Fruit fly (Drosophila melanogaster): ENCODE results near the gene lmgB.

The lmgB gene

dm6 chr2L:8528318-8528717, at the start of gene lmgB, which contains the start of gene lmgA (continued):
- TF ChIP-seq CG18476 (GFP tag; optimal IDR thresholded peaks at IDR 0.05) (peak; percentile 20), salm (tag; optimal IDR thresholded peaks at IDR 0.05) (no peak), CG5953 (GFP tag; IDR thresholded peaks at IDR 0.05) (no peak), CG18764 (GFP tag; optimal IDR thresholded peaks at IDR 0.05) (peak; percentile 21), slbo (GFP tag; IDR thresholded peaks at IDR 0.05) (peak; percentile 76), jing (GFP tag; optimal IDR thresholded peaks at IDR 0.05) (no peak), CTCF (GFP tag; optimal IDR thresholded peaks at IDR 0.05) (peak; percentile 22), CG12659 (GFP tag; optimal IDR thresholded peaks at IDR 0.05) (peak; percentile 66)

- TF ChIP-seq CG14860 (GFP tag; IDR thresholded peaks at IDR 0.05; ENCODE audit: partially characterized antibody) (no peak), nerfin-1 (tag; optimal IDR thresholded peaks at IDR 0.05) (peak; percentile 27), CG31388 (GFP tag; optimal IDR thresholded peaks at IDR 0.05) (no peak), en (GFP tag; optimal IDR thresholded peaks at IDR 0.05) (no peak), crol (GFP tag; IDR thresholded peaks at IDR 0.05) (peak; percentile 41; the same call in 1 of the 2 replicates), CG33557 (GFP tag; optimal IDR thresholded peaks at IDR 0.05) (peak; percentile 18), Ets65A (GFP tag) (peak; percentile 22), CG8924 (tag; optimal IDR thresholded peaks at IDR 0.05) (peak; percentile 17), ac (GFP tag; optimal IDR thresholded peaks at IDR 0.05) (peak; percentile 30), ab (GFP tag; optimal IDR thresholded peaks at IDR 0.05) (no peak), CG2199 (GFP tag; IDR thresholded peaks at IDR 0.05) (0 out of 3 replicates have a peak, but pooled peaks have one; percentile 35), pros (GFP tag; optimal IDR thresholded peaks at IDR 0.05) (peak; percentile 74), HLH54F (GFP tag; optimal IDR thresholded peaks at IDR 0.05) (no peak), NC2β (GFP tag; optimal IDR thresholded peaks at IDR 0.05) (no peak), Asciz (GFP tag; optimal IDR thresholded peaks at IDR 0.05) (peak; percentile 26), hb (GFP tag; IDR thresholded peaks at IDR 0.05; ENCODE audit: partially characterized antibody) (no peak), CG2202 (tag; optimal IDR thresholded peaks at IDR 0.05) (peak; percentile 22), CG8089 (GFP tag; optimal IDR thresholded peaks at IDR 0.05) (no peak), caup (GFP tag; optimal IDR thresholded peaks at IDR 0.05; ENCODE audit: severe bottlenecking) (no peak), sug (tag; optimal IDR thresholded peaks at IDR 0.05) (no peak), peb (GFP tag; IDR thresholded peaks at IDR 0.05) (no peak), ind (GFP tag; optimal IDR thresholded peaks at IDR 0.05) (no peak), Kr (GFP tag; optimal IDR thresholded peaks at IDR 0.05) (peak; percentile 28), vvl (GFP tag; IDR thresholded peaks at IDR 0.05) (peak; percentile 14; the same call in 1 of the 2 replicates), tll (GFP tag; optimal IDR thresholded peaks at IDR 0.05) (peak in 1 of 2 experiments; percentile 15), ranshi (GFP tag; IDR thresholded peaks at IDR 0.05) (no peak), Drgx (GFP tag; IDR thresholded peaks at IDR 0.05) (0 out of 2 replicates have a peak, but pooled peaks have one; percentile 13), CG8281 (tag; optimal IDR thresholded peaks at IDR 0.05) (peak; percentile 99), CG1603 (tag; optimal IDR thresholded peaks at IDR 0.05) (peak; percentile 18), CG6689 (GFP tag; IDR thresholded peaks at IDR 0.05) (no peak), CG15696 (tag; optimal IDR thresholded peaks at IDR 0.05) (peak; percentile 42), CG17186 (GFP tag; optimal IDR thresholded peaks at IDR 0.05) (no peak), HLHmδ (GFP tag; optimal IDR thresholded peaks at IDR 0.05) (peak; percentile 56), CG11456 (GFP tag; IDR thresholded peaks at IDR 0.05) (no peak), zfh1 (GFP tag; IDR thresholded peaks at IDR 0.05) (no peak), z (GFP tag; IDR thresholded peaks at IDR 0.05) (0 out of 3 replicates have a peak, but pooled peaks have one; percentile 33), CG17359 (tag; optimal IDR thresholded peaks at IDR 0.05) (no peak), cg (GFP tag; optimal IDR thresholded peaks at IDR 0.05) (peak; percentile 2), Med (GFP tag) (peak; percentile 29), chm (GFP tag; IDR thresholded peaks at IDR 0.05) (no peak; the same call in 1 of the 2 replicates), CG16863 (GFP tag; optimal IDR thresholded peaks at IDR 0.05) (no peak)
These were observed 48.1 kb upstream of the lmgB start for dm6 chr2L:8576496-8577000.
